Worm (Caenorhabditis elegans): ENCODE data around the gene sucl-1.
A peak's percentile ranks its signal among the peaks of the same experiment; 100 is the strongest.

Gene sucl-1

DNA sequence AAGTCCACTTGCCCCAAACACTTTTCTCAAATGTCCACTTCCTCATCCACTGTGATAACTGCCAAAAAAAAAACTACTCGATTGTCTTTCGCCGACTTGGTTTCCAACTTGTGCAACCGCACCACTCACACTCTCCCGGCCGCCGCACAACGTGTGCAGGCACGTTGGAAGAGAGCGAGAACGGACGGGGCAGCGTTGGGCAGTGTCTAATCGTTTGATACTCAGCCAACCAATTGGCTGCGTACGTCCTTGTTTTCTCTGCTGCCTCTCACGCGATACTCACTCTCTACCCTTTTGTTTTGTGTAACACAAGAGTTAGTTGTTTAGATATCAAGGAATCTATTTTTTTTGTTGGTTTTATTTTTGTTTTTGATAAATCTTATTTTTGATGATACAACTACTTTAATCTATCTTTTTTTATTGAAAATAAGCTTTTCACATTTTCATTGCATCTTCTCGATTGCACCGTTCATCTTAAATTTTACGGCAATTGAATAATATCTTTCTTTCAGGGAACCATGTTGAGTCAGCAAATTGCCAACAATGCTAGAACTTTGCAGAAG, at the start of gene sucl-1 (continued):
- TF ChIP-seq ZK337.2 (GFP tag; IDR thresholded peaks at IDR 0.05) (no peak), zag-1 (tag; optimal IDR thresholded peaks at IDR 0.05) (no peak), fkh-10 (GFP tag; optimal IDR thresholded peaks at IDR 0.05) (peak; percentile 62), madf-9 (GFP tag; conservative IDR thresholded peaks at IDR 0.05) (no peak; the same call in 1 of the 2 replicates), mdl-1 (tag; optimal IDR thresholded peaks at IDR 0.05) (peak; percentile 75 to 95), sdz-12 (GFP tag; optimal IDR thresholded peaks at IDR 0.05) (no peak), mep-1 (tag; optimal IDR thresholded peaks at IDR 0.05) (peak; percentile 96), dmd-6 (GFP tag; IDR thresholded peaks at IDR 0.05) (peak; percentile 87), nhr-41 (GFP tag; IDR thresholded peaks at IDR 0.05) (no peak), tag-97 (GFP tag; IDR thresholded peaks at IDR 0.05) (no peak), spr-1 (tag; optimal IDR thresholded peaks at IDR 0.05) (peak; percentile 74), ctbp-1 (GFP tag; IDR thresholded peaks at IDR 0.05) (peak; percentile 80), daf-16 (GFP tag; optimal IDR thresholded peaks at IDR 0.05) (peak; percentile 33 to 92), daf-16 (tag; optimal IDR thresholded peaks at IDR 0.05) (peak; percentile 87), madf-5 (GFP tag; IDR thresholded peaks at IDR 0.05) (no peak), mxl-2 (GFP tag; conservative IDR thresholded peaks at IDR 0.05) (no peak), ceh-44 (GFP tag; IDR thresholded peaks at IDR 0.05) (no peak), rbr-2 (tag; optimal IDR thresholded peaks at IDR 0.05) (peak; percentile 91), F26F4.8 (GFP tag; conservative IDR thresholded peaks at IDR 0.05) (no peak), mdt-29 (GFP tag; IDR thresholded peaks at IDR 0.05) (no peak), T20F7.1 (GFP tag; optimal IDR thresholded peaks at IDR 0.05) (peak; percentile 79), pqm-1 (tag; optimal IDR thresholded peaks at IDR 0.05) (peak; percentile 67), mxl-3 (GFP tag; optimal IDR thresholded peaks at IDR 0.05) (peak; percentile 100), nhr-6 (tag; optimal IDR thresholded peaks at IDR 0.05) (peak; percentile 95), F10B5.3 (tag; optimal IDR thresholded peaks at IDR 0.05) (no peak), dve-1 (tag; optimal IDR thresholded peaks at IDR 0.05; ENCODE audit: insufficient read depth) (peak; percentile 93), ztf-11 (tag; optimal IDR thresholded peaks at IDR 0.05) (no peak), nhr-237 (tag; optimal IDR thresholded peaks at IDR 0.05) (peak; percentile 11), nhr-77 (tag; optimal IDR thresholded peaks at IDR 0.05) (peak; percentile 61), nhr-102 (tag; optimal IDR thresholded peaks at IDR 0.05) (peak; percentile 69), nhr-28 (tag; optimal IDR thresholded peaks at IDR 0.05) (peak; percentile 90), hmg-1.1 (GFP tag; IDR thresholded peaks at IDR 0.05) (peak; percentile 91), nhr-48 (tag; optimal IDR thresholded peaks at IDR 0.05) (peak; percentile 74), Y105C5A.15 (GFP tag; IDR thresholded peaks at IDR 0.05) (no peak), aly-2 (tag; optimal IDR thresholded peaks at IDR 0.05) (no peak), ceh-82 (tag; optimal IDR thresholded peaks at IDR 0.05) (no peak), daf-19 (GFP tag; conservative IDR thresholded peaks at IDR 0.05) (no peak), duxl-1 (tag; optimal IDR thresholded peaks at IDR 0.05; ENCODE audit: poor library complexity) (peak; percentile 67), hif-1 (tag; optimal IDR thresholded peaks at IDR 0.05) (peak in 1 of 2 experiments; percentile 85), lin-29 (GFP tag; IDR thresholded peaks at IDR 0.05) (no peak), ceh-62 (tag; optimal IDR thresholded peaks at IDR 0.05) (no peak), daf-8 (GFP tag; IDR thresholded peaks at IDR 0.05) (no peak), hlh-11 (tag; optimal IDR thresholded peaks at IDR 0.05) (peak; percentile 94), zfp-3 (GFP tag; conservative IDR thresholded peaks at IDR 0.05) (no peak), zfp-2 (tag; optimal IDR thresholded peaks at IDR 0.05) (no peak), snpc-1.2 (GFP tag; IDR thresholded peaks at IDR 0.05) (no peak), nhr-76 (tag; optimal IDR thresholded peaks at IDR 0.05) (no peak), lsy-2 (tag; optimal IDR thresholded peaks at IDR 0.05) (peak; percentile 65 to 89), snpc-4 (tag; optimal IDR thresholded peaks at IDR 0.05) (no peak), Y75B8A.6 (GFP tag; IDR thresholded peaks at IDR 0.05) (no peak), zip-11 (GFP tag; IDR thresholded peaks at IDR 0.05) (no peak), jun-1 (tag; optimal IDR thresholded peaks at IDR 0.05) (no peak)
